Fruit fly (Drosophila melanogaster): Measurements from ENCODE around the gene mtd.

mtd gene

DNA sequence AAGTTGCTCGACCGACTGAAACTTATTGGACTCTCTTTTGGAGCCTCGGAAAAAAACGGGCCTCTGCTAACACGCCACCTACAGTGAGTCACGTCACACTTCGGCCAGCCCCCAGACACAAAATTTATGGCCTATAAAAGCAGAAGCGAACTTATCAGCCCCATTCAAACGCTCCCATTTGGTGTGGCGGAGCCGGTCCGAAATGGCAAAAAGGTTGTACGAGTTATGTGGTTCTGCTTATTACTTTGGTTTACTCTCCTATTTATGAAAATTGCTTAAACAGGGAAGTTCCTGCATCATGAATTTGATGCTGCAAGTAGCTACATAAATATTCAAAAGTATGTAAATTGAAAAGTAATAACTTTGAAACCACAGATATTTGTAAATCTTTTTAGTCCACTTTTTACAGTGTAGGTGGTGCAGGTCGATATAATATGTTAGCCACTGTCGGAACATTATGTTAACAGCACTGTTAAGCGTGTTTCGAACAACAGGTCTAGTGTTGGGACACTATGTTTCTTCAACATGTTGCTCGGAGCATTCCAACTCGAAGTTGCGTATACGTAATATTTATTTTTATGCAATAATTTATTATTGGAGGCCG lies 66.8 kb downstream of the mtd start (continued):
- TF ChIP-seq Rx (GFP tag; IDR thresholded peaks at IDR 0.05) (peak; percentile 69), eve (GFP tag; optimal IDR thresholded peaks at IDR 0.05) (peak in 1 of 2 experiments; percentile 97), CG6654 (GFP tag; optimal IDR thresholded peaks at IDR 0.05) (peak; percentile 83), bbx (GFP tag; IDR thresholded peaks at IDR 0.05; ENCODE audit: partially characterized antibody) (no peak), disco-r (GFP tag; optimal IDR thresholded peaks at IDR 0.05) (peak; percentile 77), grn (GFP tag; optimal IDR thresholded peaks at IDR 0.05) (peak; percentile 74), dan (GFP tag; IDR thresholded peaks at IDR 0.05) (no peak), CG8089 (GFP tag; optimal IDR thresholded peaks at IDR 0.05) (peak; percentile 89), jigr1 (GFP tag; IDR thresholded peaks at IDR 0.05) (no peak), zen (tag; optimal IDR thresholded peaks at IDR 0.05) (peak; percentile 65), hkb (optimal IDR thresholded peaks at IDR 0.05) (no peak), hkb (GFP tag; IDR thresholded peaks at IDR 0.05) (peak; percentile 76), lola (GFP tag; optimal IDR thresholded peaks at IDR 0.05) (peak in 1 of 3 experiments; percentile 76), CG2889 (GFP tag; IDR thresholded peaks at IDR 0.05) (peak; percentile 62), Pdp1 (GFP tag; optimal IDR thresholded peaks at IDR 0.05) (peak; percentile 86 to 94), Spps (tag; optimal IDR thresholded peaks at IDR 0.05) (peak; percentile 44), HLHmδ (GFP tag; optimal IDR thresholded peaks at IDR 0.05) (no peak), CG4360 (GFP tag; IDR thresholded peaks at IDR 0.05) (0 out of 2 replicates have a peak, but pooled peaks have one; percentile 21), Dbx (GFP tag; IDR thresholded peaks at IDR 0.05) (peak; percentile 85), trem (tag; optimal IDR thresholded peaks at IDR 0.05) (peak; percentile 77), CG4328 (GFP tag; optimal IDR thresholded peaks at IDR 0.05) (peak; percentile 91), C15 (GFP tag; IDR thresholded peaks at IDR 0.05) (0 out of 3 replicates have a peak, but pooled peaks have one; percentile 68), Hsf (GFP tag; optimal IDR thresholded peaks at IDR 0.05) (peak; percentile 92), CG34376 (GFP tag; optimal IDR thresholded peaks at IDR 0.05) (peak; percentile 94), CG18764 (GFP tag; optimal IDR thresholded peaks at IDR 0.05) (peak; percentile 70), Sin3A (optimal IDR thresholded peaks at IDR 0.05) (no peak), sd (tag; optimal IDR thresholded peaks at IDR 0.05) (peak; percentile 85), Adf1 (GFP tag; IDR thresholded peaks at IDR 0.05) (peak; percentile 46), ap (GFP tag; IDR thresholded peaks at IDR 0.05) (peak; percentile 50; the same call in 1 of the 2 replicates), chn (GFP tag; optimal IDR thresholded peaks at IDR 0.05) (peak; percentile 87), CG6791 (GFP tag; IDR thresholded peaks at IDR 0.05; ENCODE audit: partially characterized antibody) (no peak), CG13624 (GFP tag; optimal IDR thresholded peaks at IDR 0.05) (peak; percentile 94), Bdp1 (GFP tag; optimal IDR thresholded peaks at IDR 0.05) (peak; percentile 77), CG3726 (GFP tag; IDR thresholded peaks at IDR 0.05) (peak; percentile 66; the same call in 1 of the 3 replicates), fu2 (GFP tag; optimal IDR thresholded peaks at IDR 0.05) (peak; percentile 89), abd-A (tag; optimal IDR thresholded peaks at IDR 0.05) (peak; percentile 100), BEAF-32 (GFP tag; optimal IDR thresholded peaks at IDR 0.05) (no peak), az2 (GFP tag; optimal IDR thresholded peaks at IDR 0.05) (peak; percentile 87), CG10267 (tag; optimal IDR thresholded peaks at IDR 0.05) (peak; percentile 82), CG7928 (GFP tag; optimal IDR thresholded peaks at IDR 0.05) (peak; percentile 68), slbo (GFP tag; IDR thresholded peaks at IDR 0.05) (peak; percentile 87), sr (GFP tag; IDR thresholded peaks at IDR 0.05) (peak; percentile 43; the same call in 1 of the 3 replicates), en (GFP tag; optimal IDR thresholded peaks at IDR 0.05) (peak; percentile 90), CG1602 (GFP tag; optimal IDR thresholded peaks at IDR 0.05) (peak; percentile 80), HLH3B (GFP tag; IDR thresholded peaks at IDR 0.05) (peak; percentile 68), CG4707 (GFP tag; optimal IDR thresholded peaks at IDR 0.05) (peak; percentile 77), Drgx (GFP tag; IDR thresholded peaks at IDR 0.05) (peak; percentile 87), cas (GFP tag; IDR thresholded peaks at IDR 0.05) (peak; percentile 84), CG16813 (GFP tag; IDR thresholded peaks at IDR 0.05; ENCODE audit: partially characterized antibody) (no peak), CG10274 (GFP tag; optimal IDR thresholded peaks at IDR 0.05) (peak; percentile 84), lilli (GFP tag; optimal IDR thresholded peaks at IDR 0.05) (peak; percentile 95)

All from whole organism, embryonic.